Worm (Caenorhabditis elegans): ENCODE results near the gene C16C8.22.
"Not testable (repeated sequence)": the region's sequence is repeated elsewhere in the genome, so short reads cannot be mapped to it uniquely, and the experiment has no call there.

C16C8.22 gene

DNA sequence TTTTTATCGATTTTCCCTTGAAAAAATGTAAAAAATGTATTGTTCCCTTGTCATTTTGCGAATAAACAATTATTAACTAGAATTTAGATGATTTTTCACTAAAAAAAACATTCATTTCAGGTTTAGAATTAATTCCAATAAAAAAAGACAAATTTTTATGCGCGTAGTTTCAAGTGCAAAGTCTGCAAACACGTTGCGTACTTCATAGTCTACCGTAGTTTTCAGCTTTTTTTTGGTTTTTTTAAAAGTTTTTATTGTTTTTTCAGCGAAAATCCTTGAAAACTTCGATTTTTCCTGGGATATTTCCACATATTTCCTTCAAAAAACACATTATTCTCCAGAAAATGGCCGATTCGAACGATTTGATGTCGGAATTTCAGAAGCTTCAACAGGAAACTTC, 10.5 kb upstream of the C16C8.22 start, which contains the start of gene C16C8.11:
TSS of gene C16C8.11 (plus strand) at position 188 of the 400 bp plus-strand sequence.
- no peak for TF ChIP-seq unc-62 (GFP tag; optimal IDR thresholded peaks at IDR 0.05)

DNA sequence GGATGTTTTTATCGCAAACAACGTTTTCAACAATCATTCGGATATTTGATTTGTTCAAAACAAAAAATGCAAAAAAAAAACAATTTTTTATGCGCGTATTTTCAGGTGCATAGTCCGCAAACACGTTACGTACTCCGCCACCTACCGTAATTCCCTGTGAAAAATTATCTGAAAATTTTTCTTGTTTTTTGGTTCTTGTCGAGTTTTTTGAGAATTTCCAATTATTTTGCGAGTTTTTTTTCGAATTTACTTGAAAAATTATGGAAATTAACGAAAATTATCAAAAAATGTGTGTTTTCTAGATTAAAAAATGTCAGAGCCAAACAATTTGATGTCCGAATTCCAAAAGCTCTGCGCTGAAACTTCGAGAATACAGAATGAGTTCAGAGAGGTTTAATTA, 9.4 kb upstream of the C16C8.22 start, which contains the start of gene C16C8.12:
TSS of gene C16C8.12 (plus strand) at position 301 of the 400 bp plus-strand sequence.
- TF ChIP-seq unc-62 (GFP tag; optimal IDR thresholded peaks at IDR 0.05): no peak

DNA sequence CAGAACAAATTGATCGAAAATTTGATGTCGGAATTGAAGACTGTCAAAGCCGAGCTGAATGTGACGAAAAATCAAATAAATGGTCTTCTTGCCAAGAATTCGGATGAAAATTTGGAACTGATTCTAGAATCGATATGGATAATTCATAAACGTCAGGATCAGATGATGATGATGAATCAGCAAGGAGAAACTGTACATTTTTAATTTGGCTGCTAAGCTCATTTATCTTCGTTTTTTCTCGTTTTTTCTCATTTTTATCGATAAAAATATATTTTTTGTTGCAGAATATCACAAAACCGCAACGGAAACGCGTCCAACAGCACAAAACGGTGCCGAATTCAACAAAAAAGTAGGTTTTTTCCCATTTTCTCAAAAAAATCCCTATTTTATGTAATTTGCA, 6.5 kb upstream of the C16C8.22 start, which contains the start of gene C16C8.14:
TSS of gene C16C8.14 (plus strand) at position 301 of the 400 bp plus-strand sequence.
- not testable (repeated sequence) for TF ChIP-seq unc-62 (GFP tag; optimal IDR thresholded peaks at IDR 0.05)

DNA sequence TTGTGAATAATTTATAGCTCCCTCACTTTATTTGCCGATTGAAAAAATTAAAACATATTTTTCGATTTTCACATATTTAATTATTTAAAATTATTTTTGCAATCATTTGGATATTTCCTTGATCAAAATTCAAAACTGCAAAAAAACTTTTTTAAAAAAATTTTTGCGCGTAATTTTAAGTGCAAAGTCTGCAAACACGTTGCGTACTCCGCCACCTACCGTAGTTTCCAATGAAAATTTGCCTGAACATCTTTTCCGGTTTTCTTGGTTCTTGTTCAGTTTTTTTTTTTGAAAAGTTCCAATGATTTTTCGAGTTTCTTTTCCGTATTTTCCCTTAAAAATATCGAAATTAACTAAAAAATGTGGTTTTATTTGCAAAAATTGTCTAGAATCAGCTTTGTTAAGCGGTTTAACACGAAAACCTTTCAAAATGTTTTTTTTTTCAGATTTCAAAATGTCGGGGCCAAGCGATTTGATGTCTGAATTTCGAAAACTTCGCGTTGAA, 5.8 kb upstream of the C16C8.22 start, which contains the start of gene C16C8.25:
TSS of gene C16C8.25 (plus strand) at position 455 of the 505 bp plus-strand sequence.
- TF ChIP-seq unc-62 (GFP tag; optimal IDR thresholded peaks at IDR 0.05): no peak

DNA sequence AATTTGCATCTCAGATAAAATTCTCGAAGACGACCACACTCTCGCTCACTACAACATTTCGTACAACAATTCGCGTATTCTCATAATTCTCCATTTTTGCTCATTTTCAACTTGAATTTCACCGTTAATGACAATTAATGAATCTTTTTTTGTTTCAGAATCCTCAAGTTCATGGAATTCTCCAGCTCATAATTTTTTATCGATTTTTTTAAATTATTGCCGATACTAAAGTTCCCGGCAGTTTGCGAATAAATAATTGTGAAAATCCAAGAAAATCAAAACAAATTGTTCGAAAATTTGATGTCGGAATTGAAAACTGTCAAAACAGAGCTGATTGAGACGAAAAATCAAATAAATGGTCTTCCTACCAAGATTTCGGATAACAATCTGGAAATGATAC, 4.9 kb upstream of the C16C8.22 start, which contains the start of gene C16C8.21:
TSS of gene C16C8.21 (plus strand) at position 301 of the 400 bp plus-strand sequence.
- no peak for TF ChIP-seq unc-62 (GFP tag; optimal IDR thresholded peaks at IDR 0.05)

DNA sequence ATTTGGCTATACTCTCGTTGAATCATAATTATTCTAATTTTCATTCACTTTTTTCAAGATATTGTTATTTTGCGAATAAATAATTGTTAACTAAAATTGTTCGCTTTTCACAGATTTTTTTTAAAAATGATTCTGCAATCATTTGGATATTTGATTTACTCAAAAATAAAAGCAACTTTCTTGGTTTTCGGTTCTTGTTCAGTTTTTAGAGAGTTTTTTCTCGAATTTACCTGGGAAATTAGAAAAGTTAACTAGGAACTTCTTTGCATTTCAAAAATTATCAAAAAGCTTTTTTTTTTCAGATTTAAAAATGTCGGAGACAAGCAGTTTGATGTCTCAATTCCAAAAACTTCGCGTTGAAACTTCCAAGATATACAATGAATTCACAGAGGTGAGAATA, 3.6 kb upstream of the C16C8.22 start, which contains the start of the genes C16C8.20 and gldi-6:
TSS of gene C16C8.20 (plus strand) at position 301 of the 400 bp plus-strand sequence.
TSS of gene gldi-6 (plus strand) at position 301 of the 400 bp plus-strand sequence.
- no peak for TF ChIP-seq unc-62 (GFP tag; optimal IDR thresholded peaks at IDR 0.05)

DNA sequence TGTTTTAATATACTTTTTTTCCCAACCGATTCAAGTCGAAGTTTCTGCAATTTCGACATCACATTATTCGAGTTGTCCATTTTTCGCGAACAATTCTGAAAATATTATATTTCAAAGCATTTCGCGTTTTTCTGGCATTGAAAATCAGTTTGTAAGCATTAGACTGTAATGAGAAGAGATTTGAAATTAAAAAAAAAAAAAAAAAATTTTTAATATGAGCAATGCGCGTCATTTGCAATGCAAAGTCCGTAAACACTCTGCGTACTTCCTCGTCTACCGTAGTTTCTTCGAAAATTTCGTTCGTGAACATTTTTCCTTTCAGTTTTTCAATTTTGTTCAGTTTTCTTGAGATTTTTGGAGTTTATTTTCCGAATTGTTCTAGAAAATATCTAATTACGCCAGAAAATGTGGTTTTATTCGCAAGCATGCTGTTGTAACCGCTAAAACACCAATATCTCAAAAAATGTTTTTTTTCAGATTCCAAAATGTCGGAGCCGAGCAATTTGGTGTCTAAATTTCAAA, 2.3 kb upstream of the C16C8.22 start, which contains the start of the genes C16C8.5 and C16C8.16:
TSS of gene C16C8.5 (minus strand) at position 101 of the 522 bp plus-strand sequence.
TSS of gene C16C8.16 (plus strand) at position 472 of the 522 bp plus-strand sequence.
- no peak for TF ChIP-seq unc-62 (GFP tag; optimal IDR thresholded peaks at IDR 0.05)

DNA sequence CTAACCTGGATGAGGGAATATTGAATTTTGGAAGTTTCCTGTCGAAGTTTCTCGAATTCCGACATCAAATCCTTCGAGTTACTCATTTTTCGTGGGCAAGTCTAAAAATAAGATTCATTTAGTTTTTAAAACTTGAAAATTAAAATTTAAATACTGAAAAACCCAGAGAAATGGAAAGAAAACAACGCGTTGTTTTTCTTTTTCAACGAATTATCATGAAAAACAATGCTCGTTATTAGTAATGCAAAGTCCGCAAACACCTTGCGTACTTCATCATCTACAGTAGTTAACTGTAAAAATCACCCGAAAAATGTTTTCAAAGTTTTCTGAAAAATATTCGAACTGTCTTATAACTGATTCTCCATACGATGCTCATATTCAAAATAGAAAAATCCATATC, 1.2 kb upstream of the C16C8.22 start, which contains the start of gene C16C8.4:
TSS of gene C16C8.4 (minus strand) at position 101 of the 400 bp plus-strand sequence.
- no peak for TF ChIP-seq unc-62 (GFP tag; optimal IDR thresholded peaks at IDR 0.05)

DNA sequence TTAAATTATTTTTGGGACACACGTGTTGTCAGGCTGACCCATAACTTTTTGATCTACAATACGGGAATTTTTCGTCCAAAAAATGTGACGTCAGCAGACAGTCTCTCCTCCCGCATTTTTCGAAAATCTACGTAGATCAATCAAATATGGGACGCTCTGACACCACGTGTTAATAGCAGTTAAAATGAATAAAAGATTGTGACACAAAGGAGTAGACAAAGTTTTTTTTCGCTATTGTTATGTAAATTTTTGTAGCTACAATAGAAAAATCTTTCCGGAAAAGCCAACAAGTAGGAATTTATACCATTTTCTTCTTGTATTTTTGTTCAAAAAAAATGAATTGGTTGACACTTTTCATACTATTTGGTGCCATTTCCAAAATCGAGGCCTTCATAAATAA, 1.7 kb downstream of the C16C8.22 start, which contains the start of gene C16C8.27:
TSS of gene C16C8.27 (plus strand) at position 301 of the 400 bp plus-strand sequence.
- TF ChIP-seq unc-62 (GFP tag; optimal IDR thresholded peaks at IDR 0.05): no peak

DNA sequence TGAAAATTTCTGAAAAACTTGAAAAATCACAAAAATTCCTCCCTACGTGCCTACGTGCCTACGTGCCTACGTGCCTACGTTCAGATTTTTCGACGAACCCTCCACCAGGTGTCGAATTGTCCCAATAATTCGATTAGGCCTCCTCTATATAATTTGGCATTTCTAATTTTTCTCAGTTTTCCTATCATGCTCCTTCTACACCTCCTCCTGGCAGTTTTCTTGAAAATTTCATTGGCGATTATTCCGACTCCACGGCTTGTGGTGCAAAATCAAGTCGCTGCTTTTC, 2.5 kb downstream of the C16C8.22 start, which contains the start of gene C16C8.17:
TSS of gene C16C8.17 (plus strand) at position 187 of the 286 bp plus-strand sequence.
- TF ChIP-seq unc-62 (GFP tag; optimal IDR thresholded peaks at IDR 0.05): no peak

DNA sequence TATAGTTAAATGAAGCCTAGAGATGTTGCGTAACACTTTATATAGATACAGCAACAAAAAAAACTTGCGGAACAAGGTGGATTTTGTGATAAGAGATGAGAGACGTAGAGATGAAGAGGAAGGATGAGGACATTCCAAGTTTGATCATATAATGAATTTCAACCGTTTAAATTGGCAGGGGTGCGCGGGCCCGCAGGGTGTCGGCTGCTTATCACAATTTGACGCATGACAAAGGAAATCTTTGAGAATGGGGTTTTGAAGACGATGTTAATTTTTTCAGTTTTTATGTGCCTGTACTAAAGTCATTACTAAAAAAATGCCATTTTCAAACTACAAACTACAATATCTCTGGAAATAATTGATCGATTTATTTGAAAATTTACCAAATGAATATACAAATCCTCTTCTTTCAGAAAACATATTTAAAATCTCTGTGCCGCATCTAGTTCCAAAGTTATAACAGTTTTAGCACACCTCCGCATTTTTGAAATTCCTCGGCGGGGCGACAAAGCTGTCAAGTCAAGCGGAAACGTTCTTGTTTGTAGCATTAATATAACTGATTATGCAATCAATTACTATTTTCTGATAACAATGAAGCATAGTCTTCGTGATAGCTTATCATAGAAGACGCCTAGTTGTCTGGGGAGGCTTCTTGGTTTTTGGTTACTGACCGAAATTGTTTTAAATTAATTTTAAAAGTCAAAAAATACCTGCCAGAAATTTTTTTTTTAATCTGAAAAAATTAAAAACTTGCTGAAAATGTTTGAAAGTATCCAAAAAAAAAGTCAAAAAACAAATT, 3.0 kb downstream of the C16C8.22 start:
- TF ChIP-seq unc-62 (GFP tag; optimal IDR thresholded peaks at IDR 0.05): no peak

DNA sequence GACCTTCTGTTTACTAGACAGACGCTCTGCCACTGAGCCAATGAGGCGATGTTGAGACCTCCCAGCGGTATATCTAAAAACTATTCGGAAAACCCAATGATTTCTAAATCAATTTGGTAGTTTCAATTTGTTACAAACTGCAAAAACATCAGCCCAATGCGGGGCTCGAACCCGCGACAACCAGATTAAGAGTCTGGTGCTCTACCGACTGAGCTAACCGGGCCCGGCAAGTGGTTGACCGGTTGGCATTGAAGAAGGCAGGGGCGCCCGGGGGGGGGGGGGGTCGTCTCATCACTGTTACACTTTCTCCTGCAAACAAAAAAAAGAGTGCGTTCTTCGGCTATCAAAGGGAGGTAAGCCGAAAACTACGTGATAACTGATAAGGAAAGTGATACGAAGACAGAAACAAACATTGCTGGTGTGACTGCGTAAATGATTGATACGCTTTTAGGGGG, 3.8 kb downstream of the C16C8.22 start:
- no peak for TF ChIP-seq unc-62 (GFP tag; optimal IDR thresholded peaks at IDR 0.05)

DNA sequence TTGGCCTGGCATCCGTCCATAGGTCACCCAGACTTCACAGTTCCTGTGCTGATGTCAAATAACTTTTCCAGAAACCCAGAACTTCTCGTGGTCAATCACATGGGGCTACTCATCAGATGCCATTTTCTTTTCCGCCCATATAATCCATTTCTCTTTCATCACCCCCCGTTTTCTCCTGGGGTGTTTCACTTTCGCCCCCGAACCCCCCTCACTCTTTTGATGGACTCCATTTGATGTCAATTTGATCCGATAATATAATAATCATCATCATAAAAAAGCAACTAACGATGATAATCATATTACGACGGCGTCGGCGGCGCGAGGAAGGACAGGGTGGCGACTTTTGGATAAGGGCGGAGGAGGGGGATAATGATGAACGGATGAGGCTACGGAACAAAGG, 4.8 kb downstream of the C16C8.22 start:
- no peak for TF ChIP-seq unc-62 (GFP tag; optimal IDR thresholded peaks at IDR 0.05)

DNA sequence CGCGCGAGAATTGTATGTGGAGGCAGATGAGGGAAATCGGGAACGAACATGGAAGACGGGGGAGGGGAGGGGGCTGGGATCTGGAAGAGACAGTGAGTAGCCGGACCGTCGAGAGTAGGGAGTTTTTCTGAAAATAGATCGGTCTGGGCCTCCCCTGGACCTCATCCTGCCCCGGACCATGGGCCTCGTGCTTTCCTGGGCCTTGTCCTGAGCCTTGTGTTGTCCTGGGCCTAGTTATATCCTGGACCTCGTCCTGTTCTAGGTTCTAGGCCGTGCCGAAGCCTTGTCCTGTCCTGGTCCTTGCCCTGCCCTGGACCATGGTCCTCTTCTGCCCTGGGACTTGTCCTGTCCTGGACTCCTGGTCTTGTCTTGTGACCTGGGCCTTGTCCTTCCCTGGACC, 5.7 kb downstream of the C16C8.22 start:
- TF ChIP-seq unc-62 (GFP tag; optimal IDR thresholded peaks at IDR 0.05): no peak

DNA sequence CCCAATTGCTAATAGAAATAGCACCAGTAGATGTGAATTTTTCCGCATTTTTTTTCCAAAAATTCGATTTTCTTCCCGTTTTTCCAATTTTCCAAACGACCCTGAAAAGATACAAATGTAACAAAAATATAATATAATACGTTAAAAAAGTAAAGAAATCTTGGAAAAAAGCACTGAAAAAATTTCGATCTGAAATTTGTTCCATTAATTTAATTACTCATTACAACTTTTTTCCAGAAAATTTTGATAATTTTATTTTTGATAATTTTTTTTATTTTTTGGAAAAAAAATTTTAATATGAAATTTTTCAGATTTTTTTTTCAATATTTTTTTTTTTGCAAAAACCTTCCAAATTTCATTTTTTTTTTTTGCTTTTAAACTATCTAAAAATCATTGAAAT, 6.6 kb downstream of the C16C8.22 start, which contains the start of gene skpo-2:
TSS of gene skpo-2 (minus strand) at position 101 of the 400 bp plus-strand sequence.
- no peak for TF ChIP-seq unc-62 (GFP tag; optimal IDR thresholded peaks at IDR 0.05)
